Fruit fly (Drosophila melanogaster): ENCODE data around the gene CG13078.

Gene CG13078

DNA sequence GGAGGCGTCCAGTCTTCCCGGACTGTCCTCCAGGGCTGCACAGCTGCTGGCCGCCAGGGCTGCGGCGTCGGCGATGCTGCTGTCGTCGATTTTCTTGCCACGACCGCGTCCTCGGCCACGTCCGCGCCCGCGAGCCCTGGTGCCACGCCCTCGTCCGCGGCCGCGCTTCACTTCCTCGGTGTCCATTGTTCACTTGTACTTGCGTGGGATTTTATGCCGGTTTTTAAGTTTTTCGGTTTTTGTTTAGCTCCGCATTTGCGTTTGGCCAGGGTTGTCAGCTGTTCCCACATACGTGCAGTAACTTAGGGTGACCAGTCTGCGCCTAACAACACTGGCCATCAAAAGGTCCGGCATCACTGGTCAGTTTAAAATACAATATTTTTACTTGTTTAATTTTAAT lies 18.5 kb downstream of the CG13078 start, which contains the start of gene Hakai (continued):
- TF ChIP-seq pdm3 (GFP tag; optimal IDR thresholded peaks at IDR 0.05) (peak; percentile 29), topi (GFP tag; optimal IDR thresholded peaks at IDR 0.05) (peak; percentile 53), CG3919 (GFP tag; optimal IDR thresholded peaks at IDR 0.05) (peak; percentile 74), eg (GFP tag; IDR thresholded peaks at IDR 0.05) (0 out of 3 replicates have a peak, but pooled peaks have one; percentile 43), Eip78C (GFP tag) (peak; percentile 57), salr (GFP tag; optimal IDR thresholded peaks at IDR 0.05) (no peak), CG34406 (GFP tag; optimal IDR thresholded peaks at IDR 0.05) (peak; percentile 30), CG7368 (GFP tag; optimal IDR thresholded peaks at IDR 0.05) (peak; percentile 37), Hr39 (GFP tag; optimal IDR thresholded peaks at IDR 0.05) (peak; percentile 55), Smox (GFP tag; optimal IDR thresholded peaks at IDR 0.05) (peak; percentile 44)

DNA sequence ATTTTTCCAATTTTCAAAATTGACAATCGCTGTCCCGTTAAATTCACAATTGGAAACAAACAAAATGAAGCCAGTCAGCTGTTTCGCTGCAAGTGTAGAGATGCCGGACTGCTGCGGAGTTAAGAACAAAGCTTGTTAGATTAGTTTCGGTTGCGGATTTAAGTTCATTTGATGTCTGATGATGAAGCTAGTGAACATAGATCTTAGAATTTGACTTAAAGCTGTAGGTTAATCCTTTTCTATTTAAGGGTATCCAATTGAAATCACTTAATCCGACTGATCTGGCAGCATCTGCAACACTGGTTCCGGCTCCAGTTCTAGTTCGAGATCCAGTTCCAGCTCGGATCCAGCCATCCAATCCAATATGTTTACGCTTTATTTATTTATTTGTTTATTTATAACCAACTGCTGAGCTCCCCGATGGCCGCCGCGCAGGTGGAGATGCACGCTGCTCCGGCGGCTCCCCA lies 20.2 kb downstream of the CG13078 start, which contains the start of the genes PCNA2 and CG10366:
Gene PCNA2 (minus strand): TSS at position 65 of the 467 bp plus-strand sequence.
Gene CG10366 (plus strand): TSS at position 310 of the 467 bp plus-strand sequence.
- TF ChIP-seq Eip75B (GFP tag; optimal IDR thresholded peaks at IDR 0.05) (peak; percentile 50), Smox (GFP tag; optimal IDR thresholded peaks at IDR 0.05) (peak; percentile 47), CG6792 (GFP tag; optimal IDR thresholded peaks at IDR 0.05) (peak; percentile 68), Sox102F (GFP tag; optimal IDR thresholded peaks at IDR 0.05) (no peak), Sox14 (GFP tag; optimal IDR thresholded peaks at IDR 0.05) (peak; percentile 86), CG8319 (GFP tag; optimal IDR thresholded peaks at IDR 0.05) (peak; percentile 46), esn (GFP tag; optimal IDR thresholded peaks at IDR 0.05) (peak; percentile 74), Eip93F (GFP tag; optimal IDR thresholded peaks at IDR 0.05) (no peak), Lpt (GFP tag; optimal IDR thresholded peaks at IDR 0.05) (peak; percentile 14), Hr39 (GFP tag; optimal IDR thresholded peaks at IDR 0.05) (peak; percentile 82), acj6 (GFP tag; optimal IDR thresholded peaks at IDR 0.05) (peak; percentile 79), net (GFP tag; optimal IDR thresholded peaks at IDR 0.05) (peak; percentile 46), CG10669 (GFP tag; optimal IDR thresholded peaks at IDR 0.05) (peak; percentile 13), CG10631 (GFP tag; optimal IDR thresholded peaks at IDR 0.05) (peak; percentile 55), eg (GFP tag; IDR thresholded peaks at IDR 0.05) (no peak; the same call in 2 of the 3 replicates), CG6163 (GFP tag; IDR thresholded peaks at IDR 0.05) (no peak), CG8119 (GFP tag; IDR thresholded peaks at IDR 0.05) (no peak), CG32006 (GFP tag; optimal IDR thresholded peaks at IDR 0.05) (peak; percentile 38), OdsH (GFP tag; optimal IDR thresholded peaks at IDR 0.05) (peak; percentile 69), Gug (GFP tag; IDR thresholded peaks at IDR 0.05) (no peak; the same call in 1 of the 2 replicates), lz (GFP tag; optimal IDR thresholded peaks at IDR 0.05) (peak; percentile 68), Blimp-1 (GFP tag; optimal IDR thresholded peaks at IDR 0.05) (no peak), CG11902 (GFP tag; optimal IDR thresholded peaks at IDR 0.05) (peak; percentile 40), dac (GFP tag; optimal IDR thresholded peaks at IDR 0.05) (no peak), CG34406 (GFP tag; optimal IDR thresholded peaks at IDR 0.05) (peak; percentile 46), Eip78C (GFP tag) (peak; percentile 74), pdm3 (GFP tag; optimal IDR thresholded peaks at IDR 0.05) (peak; percentile 69), CG31627 (GFP tag; optimal IDR thresholded peaks at IDR 0.05) (peak; percentile 82), svp (GFP tag) (no peak), ss (GFP tag; optimal IDR thresholded peaks at IDR 0.05) (peak in 1 of 2 experiments; percentile 27), Ets96B (tag; optimal IDR thresholded peaks at IDR 0.05) (peak; percentile 45), CG1621 (tag; optimal IDR thresholded peaks at IDR 0.05) (peak; percentile 17), Met (GFP tag; optimal IDR thresholded peaks at IDR 0.05) (peak; percentile 56), CG11762 (GFP tag; optimal IDR thresholded peaks at IDR 0.05; ENCODE audit: insufficient read depth) (peak; percentile 23), cyc (GFP tag; optimal IDR thresholded peaks at IDR 0.05) (peak; percentile 70), CG4318 (GFP tag; optimal IDR thresholded peaks at IDR 0.05) (no peak), CG6854 (GFP tag; optimal IDR thresholded peaks at IDR 0.05) (no peak), CG3919 (GFP tag; optimal IDR thresholded peaks at IDR 0.05) (peak; percentile 66), CG3032 (tag; optimal IDR thresholded peaks at IDR 0.05) (peak; percentile 64), CG6276 (GFP tag; optimal IDR thresholded peaks at IDR 0.05) (no peak), topi (GFP tag; optimal IDR thresholded peaks at IDR 0.05) (peak; percentile 64), fkh (GFP tag; optimal IDR thresholded peaks at IDR 0.05) (peak; percentile 91), CG7368 (GFP tag; optimal IDR thresholded peaks at IDR 0.05) (peak; percentile 47), Hr4 (GFP tag; optimal IDR thresholded peaks at IDR 0.05) (peak; percentile 58), CG8632 (GFP tag; optimal IDR thresholded peaks at IDR 0.05) (no peak), fd59A (GFP tag; optimal IDR thresholded peaks at IDR 0.05) (no peak), CG6808 (GFP tag; optimal IDR thresholded peaks at IDR 0.05) (no peak)

Data from whole organism, prepupa.